Worm (Caenorhabditis elegans): ENCODE measurements around the gene W02B3.3.

W02B3.3 gene

DNA sequence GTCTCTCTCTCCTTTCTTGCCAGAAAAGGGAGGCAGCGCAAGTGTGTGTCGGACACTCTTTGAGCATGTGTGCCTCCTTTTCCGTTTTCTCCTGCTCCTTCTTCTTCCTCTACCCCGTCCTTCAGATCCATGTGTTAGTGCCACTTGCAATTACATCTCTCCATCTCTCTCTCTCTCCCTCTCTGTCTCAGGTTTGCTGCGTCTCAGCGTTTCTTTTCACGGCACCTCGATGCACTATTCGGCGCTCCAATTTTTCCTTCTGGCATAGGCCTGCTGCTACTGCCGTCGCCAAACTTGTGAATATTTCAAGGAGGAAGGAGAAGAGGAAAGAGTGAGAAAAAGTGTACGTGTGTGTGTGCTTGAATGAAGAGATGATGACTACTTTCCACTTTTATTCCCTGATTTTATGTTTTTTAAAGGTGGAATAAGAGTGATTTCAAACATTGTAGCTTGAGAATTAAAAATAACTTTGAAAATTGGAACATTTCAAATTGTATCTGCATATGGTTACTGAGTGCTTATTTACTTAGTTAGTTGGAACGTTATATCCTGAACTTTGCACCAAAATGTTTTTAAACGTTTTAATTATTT lies at the start of gene W02B3.3:
W02B3.3 (minus strand) TSS at position 131 of the 591 bp plus-strand sequence.
- TF ChIP-seq pag-3 (tag; optimal IDR thresholded peaks at IDR 0.05; ENCODE audit: borderline replicate concordance, insufficient read depth) (peak; percentile 70), blmp-1 (tag; optimal IDR thresholded peaks at IDR 0.05) (no peak), nhr-11 (tag; optimal IDR thresholded peaks at IDR 0.05) (no peak), efl-3 (GFP tag; optimal IDR thresholded peaks at IDR 0.05) (no peak), nhr-85 (tag) (no peak), ceh-63 (GFP tag; optimal IDR thresholded peaks at IDR 0.05) (peak; percentile 74), nhr-19 (GFP tag; conservative IDR thresholded peaks at IDR 0.05) (0 out of 2 replicates have a peak, but pooled peaks have one; percentile 9), nhr-76 (tag; optimal IDR thresholded peaks at IDR 0.05) (no peak), mab-9 (GFP tag; IDR thresholded peaks at IDR 0.05) (peak; percentile 40; the same call in 1 of the 2 replicates), ceh-8 (GFP tag; optimal IDR thresholded peaks at IDR 0.05) (peak; percentile 48), egl-27 (tag; optimal IDR thresholded peaks at IDR 0.05) (no peak), fkh-10 (GFP tag; optimal IDR thresholded peaks at IDR 0.05) (peak; percentile 94), C04F5.9 (tag; optimal IDR thresholded peaks at IDR 0.05) (no peak), sptf-1 (tag; optimal IDR thresholded peaks at IDR 0.05) (no peak), jun-1 (tag; optimal IDR thresholded peaks at IDR 0.05) (peak; percentile 16), lin-39 (tag; optimal IDR thresholded peaks at IDR 0.05) (no peak), ceh-82 (tag; optimal IDR thresholded peaks at IDR 0.05) (peak; percentile 57 to 91 (median 76)), fkh-4 (tag; optimal IDR thresholded peaks at IDR 0.05; ENCODE audit: borderline replicate concordance) (no peak), isw-1 (GFP tag; IDR thresholded peaks at IDR 0.05) (peak; percentile 66), aly-2 (tag; optimal IDR thresholded peaks at IDR 0.05) (no peak), ama-1 (optimal IDR thresholded peaks at IDR 0.05) (no peak), unc-30 (tag; optimal IDR thresholded peaks at IDR 0.05) (no peak), tlp-1 (tag; optimal IDR thresholded peaks at IDR 0.05) (no peak), lin-15B (tag; optimal IDR thresholded peaks at IDR 0.05) (peak; percentile 8), ces-1 (GFP tag; optimal IDR thresholded peaks at IDR 0.05) (peak; percentile 50), nhr-84 (tag; optimal IDR thresholded peaks at IDR 0.05) (no peak), nhr-77 (tag; optimal IDR thresholded peaks at IDR 0.05) (no peak), sox-4 (tag; optimal IDR thresholded peaks at IDR 0.05) (no peak), egl-13 (tag; optimal IDR thresholded peaks at IDR 0.05) (peak; percentile 80), ztf-11 (tag; optimal IDR thresholded peaks at IDR 0.05) (no peak), irx-1 (tag; optimal IDR thresholded peaks at IDR 0.05) (peak; percentile 47), ets-5 (GFP tag; IDR thresholded peaks at IDR 0.05) (no peak), rnt-1 (tag; optimal IDR thresholded peaks at IDR 0.05) (peak; percentile 53), swsn-7 (tag; optimal IDR thresholded peaks at IDR 0.05) (peak; percentile 78), nhr-90 (tag; optimal IDR thresholded peaks at IDR 0.05; ENCODE audit: poor library complexity) (no peak), snu-23 (GFP tag; optimal IDR thresholded peaks at IDR 0.05) (peak; percentile 79), lin-13 (GFP tag; optimal IDR thresholded peaks at IDR 0.05) (peak; percentile 8), lin-35 (GFP tag; optimal IDR thresholded peaks at IDR 0.05) (peak in 1 of 2 experiments; percentile 27), hlh-17 (GFP tag; optimal IDR thresholded peaks at IDR 0.05; ENCODE audit: borderline replicate concordance) (no peak), mef-2 (tag; optimal IDR thresholded peaks at IDR 0.05) (no peak), nhr-237 (tag; optimal IDR thresholded peaks at IDR 0.05) (no peak), C34B4.2 (tag; optimal IDR thresholded peaks at IDR 0.05) (no peak), Y116A8C.19 (tag; optimal IDR thresholded peaks at IDR 0.05; ENCODE audit: borderline replicate concordance) (no peak), xbp-1 (tag; optimal IDR thresholded peaks at IDR 0.05) (peak; percentile 55), mep-1 (tag; optimal IDR thresholded peaks at IDR 0.05) (peak; percentile 64), zag-1 (tag; optimal IDR thresholded peaks at IDR 0.05) (no peak), nhr-28 (tag; optimal IDR thresholded peaks at IDR 0.05) (no peak), unc-86 (tag; optimal IDR thresholded peaks at IDR 0.05) (peak; percentile 86), sup-37 (GFP tag; optimal IDR thresholded peaks at IDR 0.05) (no peak), pqm-1 (tag; optimal IDR thresholded peaks at IDR 0.05) (no peak), tbx-2 (tag; optimal IDR thresholded peaks at IDR 0.05) (peak; percentile 40), snpc-4 (tag; optimal IDR thresholded peaks at IDR 0.05) (peak; percentile 55), lsy-2 (tag; optimal IDR thresholded peaks at IDR 0.05) (peak; percentile 42 to 70)
